Worm (Caenorhabditis elegans) whole organism, midembryonic: Measurements from ENCODE around the gene Y40B10B.1.

Experiments
- T22C8.4 ChIP-seq: fragments of 200-800 bp; sonication (Bioruptor generic); IDR thresholded peaks from 2 replicates; pipeline ENCODE4 v1.3.6; 2022; ENCODE audit warnings: missing genetic modification characterization, missing compliant biosample characterization
- cog-1 ChIP-seq: sonication (generic microtip); optimal IDR thresholded peaks from 2 replicates; lab custom pipeline; 2016; ENCODE audit warnings: missing genetic modification characterization, missing compliant biosample characterization
- flt-1 ChIP-seq: fragments of 200-800 bp; sonication (Bioruptor generic); IDR thresholded peaks from 2 replicates; pipeline ENCODE4 v1.3.6; 2022; ENCODE audit warnings: missing genetic modification characterization, missing compliant biosample characterization
- klf-2 ChIP-seq: fragments of 200-800 bp; sonication (Bioruptor generic); conservative IDR thresholded peaks from 2 replicates; pipeline ENCODE4 v1.3.6; 2022; ENCODE audit warnings: missing genetic modification reagents, missing genetic modification characterization, missing compliant biosample characterization
- med-1 ChIP-seq: sonication (generic microtip); optimal IDR thresholded peaks from 2 replicates; lab custom pipeline; 2017; ENCODE audit warnings: missing genetic modification characterization, mild to moderate bottlenecking, missing compliant biosample characterization, antibody characterized with exemption, missing genetic modification reagents; ENCODE audit not compliant: insufficient read depth
- ref-1 ChIP-seq: fragments of 200-800 bp; sonication (Bioruptor generic); conservative IDR thresholded peaks from 2 replicates; pipeline ENCODE4 v1.3.6; 2022; ENCODE audit warnings: missing genetic modification reagents, missing genetic modification characterization, missing compliant biosample characterization
- tab-1 ChIP-seq: fragments of 200-800 bp; sonication (Bioruptor generic); IDR thresholded peaks from 2 replicates; pipeline ENCODE4 v1.3.6; 2022; ENCODE audit warnings: missing genetic modification characterization, missing compliant biosample characterization

DNA sequence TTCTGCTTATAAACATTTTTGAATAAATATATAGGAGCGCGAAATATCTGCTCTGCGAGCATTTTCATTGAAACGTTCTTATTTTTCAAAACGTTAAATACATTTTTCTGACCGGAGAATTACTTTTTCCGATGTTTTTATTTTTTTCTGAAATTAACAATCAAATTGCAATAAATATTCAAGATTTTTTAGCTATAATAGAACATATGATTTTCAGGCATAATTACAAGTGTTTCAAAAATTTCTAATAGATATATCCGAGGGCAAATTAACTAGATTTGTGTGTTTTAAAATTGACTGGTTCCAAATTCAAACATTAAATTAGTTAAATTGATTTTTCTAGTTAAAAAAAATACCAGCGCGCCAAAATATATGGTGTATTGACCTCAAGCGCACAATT is 17.6 kb upstream of the Y40B10B.1 start, which contains the start of gene T08B1.4:
- no peak for TF ChIP-seq med-1
- TF ChIP-seq T22C8.4, result no peak
- no peak for TF ChIP-seq cog-1 (tag; lab: Kevin White, UChicago)
- no peak for TF ChIP-seq flt-1 (GFP tag; lab: Robert Waterston, UW)
- TF ChIP-seq ref-1, result no peak
- no peak for TF ChIP-seq tab-1 (GFP tag; lab: Robert Waterston, UW)
- TF ChIP-seq klf-2 (GFP tag; lab: Robert Waterston, UW), result no peak
